Fruit fly (Drosophila melanogaster) whole organism, prepupa: ENCODE data around the gene CG18666.
A peak's percentile ranks its signal among the peaks of the same experiment; 100 is the strongest.

Experiments
- CG10631 ChIP-seq: fragments of 200-800 bp; sonication (Bioruptor generic); optimal IDR thresholded peaks from 2 replicates; lab custom pipeline; 2016; ENCODE audit warnings: missing biosample characterization, missing genetic modification characterization
- CG11294 ChIP-seq: fragments of 200-800 bp; sonication (Bioruptor generic); IDR thresholded peaks from 2 replicates; pipeline ENCODE4 v1.3.6; 2022; ENCODE audit warnings: missing biosample characterization, missing genetic modification characterization
- CG11902 ChIP-seq: fragments of 200-800 bp; sonication (Bioruptor generic); optimal IDR thresholded peaks from 3 replicates; lab custom pipeline; 2016; ENCODE audit warnings: missing biosample characterization, missing genetic modification characterization
- CG15336 ChIP-seq: fragments of 200-800 bp; sonication (Bioruptor generic); IDR thresholded peaks from 2 replicates; pipeline ENCODE4 v1.3.6; 2022; ENCODE audit warnings: missing biosample characterization, missing genetic modification characterization
- CG1621 ChIP-seq: fragments of 200-800 bp; sonication (Bioruptor generic); optimal IDR thresholded peaks from 3 replicates; lab custom pipeline; 2018; ENCODE audit warnings: missing biosample characterization, mild to moderate bottlenecking, missing genetic modification characterization
- CG3032 ChIP-seq: fragments of 200-800 bp; optimal IDR thresholded peaks from 2 replicates; lab custom pipeline; 2019; ENCODE audit warnings: missing biosample characterization, mild to moderate bottlenecking, missing genetic modification characterization, moderate library complexity
- CG32006 ChIP-seq: fragments of 200-800 bp; sonication (Bioruptor generic); optimal IDR thresholded peaks from 3 replicates; lab custom pipeline; 2017; ENCODE audit warnings: missing biosample characterization, mild to moderate bottlenecking, missing genetic modification characterization
- CG34406 ChIP-seq: fragments of 200-800 bp; sonication (Bioruptor generic); optimal IDR thresholded peaks from 3 replicates; lab custom pipeline; 2016; ENCODE audit warnings: missing biosample characterization, missing genetic modification characterization
- CG3919 ChIP-seq: fragments of 200-800 bp; sonication (Bioruptor generic); optimal IDR thresholded peaks from 3 replicates; lab custom pipeline; 2016; ENCODE audit warnings: missing biosample characterization, missing genetic modification characterization
- CG4318 ChIP-seq: fragments of 200-800 bp; sonication (Bioruptor generic); optimal IDR thresholded peaks from 3 replicates; lab custom pipeline; 2017; ENCODE audit warnings: missing biosample characterization, mild to moderate bottlenecking, missing genetic modification characterization
- CG6163 ChIP-seq: fragments of 200-800 bp; sonication (Bioruptor generic); IDR thresholded peaks from 3 replicates; pipeline ENCODE4 v1.3.6; 2022; ENCODE audit warnings: missing biosample characterization, missing genetic modification characterization
- CG6276 ChIP-seq: fragments of 200-800 bp; sonication (Bioruptor generic); optimal IDR thresholded peaks from 2 replicates; lab custom pipeline; 2017; ENCODE audit warnings: missing biosample characterization, mild to moderate bottlenecking, missing genetic modification characterization
- CG6808 ChIP-seq: fragments of 200-800 bp; sonication (Bioruptor generic); optimal IDR thresholded peaks from 3 replicates; lab custom pipeline; 2017; ENCODE audit warnings: missing biosample characterization, missing genetic modification characterization, mild to moderate bottlenecking, moderate library complexity, missing genetic modification reagents
- CG6854 ChIP-seq: fragments of 200-800 bp; sonication (Bioruptor generic); optimal IDR thresholded peaks from 2 replicates; lab custom pipeline; 2017; ENCODE audit warnings: missing biosample characterization, mild to moderate bottlenecking, missing genetic modification characterization
- CG7368 ChIP-seq: fragments of 200-800 bp; sonication (Bioruptor generic); optimal IDR thresholded peaks from 3 replicates; lab custom pipeline; 2016; ENCODE audit warnings: missing biosample characterization, missing genetic modification characterization
- CG8319 ChIP-seq: fragments of 200-800 bp; sonication (Bioruptor generic); optimal IDR thresholded peaks from 3 replicates; lab custom pipeline; 2016; ENCODE audit warnings: missing biosample characterization, missing genetic modification characterization
- CG8632 ChIP-seq: fragments of 200-800 bp; sonication (Bioruptor generic); optimal IDR thresholded peaks from 3 replicates; lab custom pipeline; 2016; ENCODE audit warnings: missing biosample characterization, missing genetic modification characterization
- CG9139 ChIP-seq: fragments of 200-800 bp; sonication (Bioruptor generic); optimal IDR thresholded peaks from 3 replicates; lab custom pipeline; 2017; ENCODE audit warnings: missing biosample characterization, mild to moderate bottlenecking, missing genetic modification characterization
- Eip75B ChIP-seq: fragments of 200-800 bp; sonication (Bioruptor generic); optimal IDR thresholded peaks from 3 replicates; lab custom pipeline; 2016; ENCODE audit warnings: missing biosample characterization, missing genetic modification characterization
- Eip78C ChIP-seq: fragments of 200-800 bp; sonication (Bioruptor generic); peaks from one replicate; lab custom pipeline; 2016; ENCODE audit warnings: missing biosample characterization, missing genetic modification characterization
- Ets96B ChIP-seq: fragments of 200-800 bp; optimal IDR thresholded peaks from 2 replicates; lab custom pipeline; 2019; ENCODE audit warnings: missing biosample characterization, mild to moderate bottlenecking, missing genetic modification characterization, moderate library complexity
- Gug ChIP-seq: fragments of 200-800 bp; sonication (Bioruptor generic); IDR thresholded peaks from 2 replicates; pipeline ENCODE4 v1.3.6; 2022; ENCODE audit warnings: missing biosample characterization, missing genetic modification characterization
- Hr38 ChIP-seq: sonication (Bioruptor generic); optimal IDR thresholded peaks from 2 replicates; lab custom pipeline; 2016; ENCODE audit warnings: missing biosample characterization, missing genetic modification characterization
- Hr4 ChIP-seq: fragments of 200-800 bp; sonication (Bioruptor generic); optimal IDR thresholded peaks from 3 replicates; lab custom pipeline; 2016; ENCODE audit warnings: missing biosample characterization, missing genetic modification characterization
- Lpt ChIP-seq: fragments of 200-800 bp; sonication (Bioruptor generic); optimal IDR thresholded peaks from 3 replicates; lab custom pipeline; 2016; ENCODE audit warnings: missing biosample characterization, missing genetic modification characterization
- Met ChIP-seq: fragments of 200-800 bp; sonication (Bioruptor generic); optimal IDR thresholded peaks from 3 replicates; lab custom pipeline; 2016; ENCODE audit warnings: missing biosample characterization, missing genetic modification characterization
- achi ChIP-seq: fragments of 200-800 bp; sonication (Bioruptor generic); optimal IDR thresholded peaks from 3 replicates; lab custom pipeline; 2016; ENCODE audit warnings: missing biosample characterization, missing genetic modification characterization
- acj6 ChIP-seq: fragments of 200-800 bp; sonication (Bioruptor generic); optimal IDR thresholded peaks from 3 replicates; lab custom pipeline; 2016; ENCODE audit warnings: missing biosample characterization, missing genetic modification characterization
- cyc ChIP-seq: fragments of 200-800 bp; sonication (Bioruptor generic); optimal IDR thresholded peaks from 3 replicates; lab custom pipeline; 2016; ENCODE audit warnings: missing biosample characterization, missing genetic modification characterization
- dac ChIP-seq: fragments of 200-800 bp; sonication (Bioruptor generic); optimal IDR thresholded peaks from 2 replicates; lab custom pipeline; 2017; ENCODE audit warnings: missing biosample characterization, mild to moderate bottlenecking, missing genetic modification characterization
- dsx ChIP-seq: fragments of 200-800 bp; optimal IDR thresholded peaks from 3 replicates; lab custom pipeline; 2019; ENCODE audit warnings: missing biosample characterization, mild to moderate bottlenecking, missing genetic modification characterization, moderate library complexity; ENCODE audit not compliant: poor library complexity, severe bottlenecking
- eg ChIP-seq: fragments of 200-800 bp; sonication (Bioruptor generic); IDR thresholded peaks from 3 replicates; pipeline ENCODE4 v1.3.6; 2022; ENCODE audit warnings: missing biosample characterization, missing genetic modification characterization
- fkh ChIP-seq: fragments of 200-800 bp; sonication (Bioruptor generic); optimal IDR thresholded peaks from 3 replicates; lab custom pipeline; 2017; ENCODE audit warnings: missing biosample characterization, mild to moderate bottlenecking, missing genetic modification characterization, moderate library complexity
- lz ChIP-seq: fragments of 200-800 bp; sonication (Bioruptor generic); optimal IDR thresholded peaks from 3 replicates; lab custom pipeline; 2016; ENCODE audit warnings: missing biosample characterization, missing genetic modification characterization
- net ChIP-seq: fragments of 200-800 bp; sonication (Bioruptor generic); optimal IDR thresholded peaks from 3 replicates; lab custom pipeline; 2016; ENCODE audit warnings: missing biosample characterization, missing genetic modification characterization
- pdm3 ChIP-seq: fragments of 200-800 bp; sonication (Bioruptor generic); optimal IDR thresholded peaks from 3 replicates; lab custom pipeline; 2016; ENCODE audit warnings: missing biosample characterization, missing genetic modification characterization
- salr ChIP-seq, 2 experiments: fragments of 200-800 bp; sonication (Bioruptor generic); optimal IDR thresholded peaks; 3 replicates each; lab custom pipeline; 2016 to 2018; ENCODE audit warnings: missing biosample characterization in 2 of 2, missing genetic modification characterization in 2 of 2, mild to moderate bottlenecking in 1 of 2
- ss ChIP-seq, 2 experiments: fragments of 200-800 bp; sonication (Bioruptor generic); optimal IDR thresholded peaks; 2 replicates in 1 of 2; 3 replicates in 1 of 2; lab custom pipeline; 2017 to 2018; ENCODE audit warnings: mild to moderate bottlenecking in 2 of 2, missing biosample characterization in 2 of 2, missing genetic modification characterization in 2 of 2, moderate library complexity in 1 of 2
- svp ChIP-seq: fragments of 200-800 bp; sonication (Bioruptor generic); peaks from one replicate; lab custom pipeline; 2016; ENCODE audit warnings: missing biosample characterization, missing genetic modification characterization
- vri ChIP-seq: fragments of 200-800 bp; sonication (Bioruptor generic); optimal IDR thresholded peaks from 3 replicates; lab custom pipeline; 2016; ENCODE audit warnings: missing biosample characterization, mild to moderate bottlenecking, missing genetic modification characterization

CG18666 gene

dm6 chr2L:11059206-11059605 lies 24.6 kb downstream of the CG18666 start:
- TF ChIP-seq CG1621 (tag; lab: Kevin White, UChicago) (no peak), svp (peak; percentile 77), dac (GFP tag; lab: Kevin White, UChicago) (no peak), ss (GFP tag; optimal IDR thresholded peaks at IDR 0.05; lab: Kevin White, UChicago) (peak in 1 of 2 experiments; percentile 2), dsx (peak; percentile 42), CG9139 (GFP tag; lab: Kevin White, UChicago) (peak; percentile 38), acj6 (no peak)

dm6 chr2L:11061155-11061554 lies 26.6 kb downstream of the CG18666 start:
- TF ChIP-seq salr (GFP tag; optimal IDR thresholded peaks at IDR 0.05; lab: Kevin White, UChicago) (no peak), CG15336 (no peak), Gug (GFP tag; lab: Robert Waterston, UW) (peak; percentile 19; the same call in 1 of the 2 replicates), dac (GFP tag; lab: Kevin White, UChicago) (no peak), CG3032 (tag; lab: Kevin White, UChicago) (no peak), CG10631 (GFP tag; lab: Kevin White, UChicago) (no peak), CG6854 (GFP tag; lab: Kevin White, UChicago) (no peak), CG4318 (GFP tag; lab: Kevin White, UChicago) (no peak), CG7368 (GFP tag; lab: Kevin White, UChicago) (no peak), CG8319 (GFP tag; lab: Kevin White, UChicago) (no peak), pdm3 (GFP tag; lab: Kevin White, UChicago) (no peak), Hr38 (no peak), acj6 (no peak), lz (no peak), CG8632 (no peak), Hr4 (no peak), Met (GFP tag; lab: Kevin White, UChicago) (no peak), Eip78C (GFP tag; lab: Kevin White, UChicago) (peak; percentile 66), net (GFP tag; lab: Kevin White, UChicago) (peak; percentile 16), CG9139 (GFP tag; lab: Kevin White, UChicago) (no peak), CG3919 (no peak), fkh (GFP tag; lab: Kevin White, UChicago) (no peak), CG1621 (tag; lab: Kevin White, UChicago) (no peak), Eip75B (no peak), CG6808 (GFP tag; lab: Kevin White, UChicago) (no peak), CG6163 (peak; percentile 11; the same call in 1 of the 3 replicates), Ets96B (tag; lab: Kevin White, UChicago) (no peak), Lpt (GFP tag; lab: Kevin White, UChicago) (peak; percentile 5), eg (no peak), CG11294 (no peak), vri (GFP tag; lab: Kevin White, UChicago) (no peak), CG6276 (GFP tag; lab: Kevin White, UChicago) (no peak), CG11902 (GFP tag; lab: Kevin White, UChicago) (no peak), CG34406 (GFP tag; lab: Kevin White, UChicago) (no peak), svp (peak; percentile 57), cyc (no peak), CG32006 (GFP tag; lab: Kevin White, UChicago) (no peak), achi (GFP tag; lab: Kevin White, UChicago) (no peak)
